Fruit fly (Drosophila melanogaster): ENCODE results near the gene HGTX.

Gene HGTX

dm6 chr3L:14607620-14608019 is 8.3 kb upstream of the HGTX start:
- TF ChIP-seq D1 (tag; optimal IDR thresholded peaks at IDR 0.05) (peak; percentile 47), Pif1B (GFP tag; optimal IDR thresholded peaks at IDR 0.05) (no peak)

DNA sequence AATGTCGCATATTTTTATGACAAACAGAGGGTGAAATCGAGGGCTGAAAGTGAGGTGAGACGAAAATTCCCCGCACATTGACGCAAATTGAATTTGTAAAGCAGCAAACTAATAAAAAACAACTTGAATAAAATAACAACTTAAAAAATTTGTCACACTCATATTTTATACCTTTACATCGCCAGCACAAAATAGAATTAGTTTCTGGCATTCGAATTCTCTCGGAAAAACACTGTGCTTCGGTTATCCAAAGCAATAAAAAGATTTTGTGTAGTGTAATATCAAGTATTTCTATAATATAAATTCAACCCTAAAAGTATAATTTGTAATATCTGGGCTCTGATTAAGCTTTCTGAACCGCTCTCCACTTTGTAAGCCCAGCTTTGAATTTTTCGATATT is 6.0 kb upstream of the HGTX start:
- TF ChIP-seq CG8159 (tag; optimal IDR thresholded peaks at IDR 0.05): no peak
- no peak for TF ChIP-seq CG32121 (GFP tag; IDR thresholded peaks at IDR 0.05)
- no peak for TF ChIP-seq EcR (GFP tag; optimal IDR thresholded peaks at IDR 0.05)
- no peak for TF ChIP-seq CG8301 (tag; optimal IDR thresholded peaks at IDR 0.05)
- TF ChIP-seq gl (tag; optimal IDR thresholded peaks at IDR 0.05): no peak
- TF ChIP-seq Pif1A (GFP tag; optimal IDR thresholded peaks at IDR 0.05): no peak
- no peak for TF ChIP-seq CG15710 (tag; optimal IDR thresholded peaks at IDR 0.05)
- TF ChIP-seq CG12605 (GFP tag; IDR thresholded peaks at IDR 0.05): no peak
- TF ChIP-seq fd96Ca (GFP tag; IDR thresholded peaks at IDR 0.05): no peak
- no peak for TF ChIP-seq CG34367 (tag; optimal IDR thresholded peaks at IDR 0.05)
- no peak for TF ChIP-seq CG4496 (GFP tag; IDR thresholded peaks at IDR 0.05)
- TF ChIP-seq Pif1B (GFP tag; optimal IDR thresholded peaks at IDR 0.05): no peak
- TF ChIP-seq CG10348 (GFP tag; IDR thresholded peaks at IDR 0.05): no peak
- TF ChIP-seq Ets98B (GFP tag; IDR thresholded peaks at IDR 0.05): no peak
- no peak for TF ChIP-seq CG9948 (tag; optimal IDR thresholded peaks at IDR 0.05)
- TF ChIP-seq CG17806 (tag; optimal IDR thresholded peaks at IDR 0.05): no peak

- TF ChIP-seq D1 (tag; optimal IDR thresholded peaks at IDR 0.05) (peak; percentile 27), CG13204 (GFP tag; optimal IDR thresholded peaks at IDR 0.05) (no peak)
Measured at dm6 chr3L:14603160-14603559, 3.8 kb upstream of the HGTX start.

dm6 chr3L:14600570-14600969 is 1.2 kb upstream of the HGTX start:
- TF ChIP-seq Pif1A (GFP tag; optimal IDR thresholded peaks at IDR 0.05) (no peak), CG9948 (tag; optimal IDR thresholded peaks at IDR 0.05) (no peak), CG32121 (GFP tag; IDR thresholded peaks at IDR 0.05) (no peak), CG17806 (tag; optimal IDR thresholded peaks at IDR 0.05) (no peak), Ets98B (GFP tag; IDR thresholded peaks at IDR 0.05) (no peak), EcR (GFP tag; optimal IDR thresholded peaks at IDR 0.05) (no peak), CG13204 (GFP tag; optimal IDR thresholded peaks at IDR 0.05) (no peak), CG10348 (GFP tag; IDR thresholded peaks at IDR 0.05) (no peak), CG8159 (tag; optimal IDR thresholded peaks at IDR 0.05) (no peak)

DNA sequence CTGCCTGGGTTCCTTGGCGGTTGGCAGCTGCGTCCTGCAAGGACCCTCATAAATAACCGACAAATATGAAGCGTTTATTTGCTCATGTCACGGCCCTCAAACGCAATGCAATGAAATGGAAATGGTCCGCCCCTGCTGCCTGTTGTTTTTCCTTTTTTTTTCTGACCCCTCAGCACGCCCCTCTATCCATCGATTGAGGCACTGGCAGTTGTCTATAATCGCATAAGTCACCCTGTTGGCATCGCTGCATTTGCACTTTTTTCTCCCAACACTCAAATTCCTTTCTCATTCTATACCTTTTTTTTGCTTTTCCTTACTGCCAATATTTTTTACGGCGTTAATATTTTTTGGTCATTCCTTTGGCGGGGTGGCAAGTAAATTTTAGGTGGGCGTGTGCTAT is 7.2 kb downstream of the HGTX start:
- TF ChIP-seq Ets98B (GFP tag; IDR thresholded peaks at IDR 0.05): no peak
- no peak for TF ChIP-seq CG32121 (GFP tag; IDR thresholded peaks at IDR 0.05)
- no peak for TF ChIP-seq fd96Ca (GFP tag; IDR thresholded peaks at IDR 0.05)

- TF ChIP-seq CG15710 (tag; optimal IDR thresholded peaks at IDR 0.05): no peak
- TF ChIP-seq CG8301 (tag; optimal IDR thresholded peaks at IDR 0.05): no peak
- TF ChIP-seq Ets98B (GFP tag; IDR thresholded peaks at IDR 0.05): no peak
- TF ChIP-seq EcR (GFP tag; optimal IDR thresholded peaks at IDR 0.05): no peak
- no peak for TF ChIP-seq CG12605 (GFP tag; IDR thresholded peaks at IDR 0.05)
- no peak for TF ChIP-seq rn (GFP tag; IDR thresholded peaks at IDR 0.05)
- no peak for TF ChIP-seq CG4496 (GFP tag; IDR thresholded peaks at IDR 0.05)
- TF ChIP-seq CG9948 (tag; optimal IDR thresholded peaks at IDR 0.05): no peak
- TF ChIP-seq Pif1B (GFP tag; optimal IDR thresholded peaks at IDR 0.05): no peak
- no peak for TF ChIP-seq CG10348 (GFP tag; IDR thresholded peaks at IDR 0.05)
- TF ChIP-seq Pif1A (GFP tag; optimal IDR thresholded peaks at IDR 0.05): no peak
- TF ChIP-seq gl (tag; optimal IDR thresholded peaks at IDR 0.05): no peak
- no peak for TF ChIP-seq D1 (tag; optimal IDR thresholded peaks at IDR 0.05)
- TF ChIP-seq CG8159 (tag; optimal IDR thresholded peaks at IDR 0.05): no peak
- TF ChIP-seq fd96Ca (GFP tag; IDR thresholded peaks at IDR 0.05): no peak
- TF ChIP-seq CG13204 (GFP tag; optimal IDR thresholded peaks at IDR 0.05): no peak
Measured at dm6 chr3L:14590964-14591363, 8.4 kb downstream of the HGTX start.

DNA sequence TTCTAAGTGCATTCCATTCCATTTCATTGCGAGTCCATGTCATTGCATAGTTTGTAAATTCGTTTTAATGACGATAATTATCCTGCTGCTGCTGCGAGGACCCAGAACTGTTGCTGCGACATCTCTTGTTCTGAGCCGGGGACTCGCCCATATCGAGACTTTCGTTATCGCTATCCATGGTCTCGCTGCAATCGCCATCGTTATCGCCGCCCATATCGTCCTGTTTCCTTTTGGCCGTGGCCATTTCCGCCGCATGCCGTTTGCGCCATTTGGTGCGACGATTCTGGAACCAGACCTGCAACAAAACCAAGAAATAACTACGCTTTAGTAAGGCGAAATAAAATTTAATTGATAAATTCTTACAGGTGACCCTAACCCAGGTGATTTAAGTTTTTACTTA is 15.5 kb downstream of the HGTX start:
- TF ChIP-seq CG10348 (GFP tag; IDR thresholded peaks at IDR 0.05) (no peak), EcR (GFP tag; optimal IDR thresholded peaks at IDR 0.05) (no peak), CG14655 (GFP tag; optimal IDR thresholded peaks at IDR 0.05) (no peak), rn (GFP tag; IDR thresholded peaks at IDR 0.05) (no peak), CG13204 (GFP tag; optimal IDR thresholded peaks at IDR 0.05) (no peak), CG8301 (tag; optimal IDR thresholded peaks at IDR 0.05) (no peak), CG17806 (tag; optimal IDR thresholded peaks at IDR 0.05) (no peak), CG32121 (GFP tag; IDR thresholded peaks at IDR 0.05) (no peak), Ets98B (GFP tag; IDR thresholded peaks at IDR 0.05) (no peak), gl (tag; optimal IDR thresholded peaks at IDR 0.05) (no peak), CG4496 (GFP tag; IDR thresholded peaks at IDR 0.05) (no peak), D1 (tag; optimal IDR thresholded peaks at IDR 0.05) (no peak), CG8159 (tag; optimal IDR thresholded peaks at IDR 0.05) (no peak)

DNA sequence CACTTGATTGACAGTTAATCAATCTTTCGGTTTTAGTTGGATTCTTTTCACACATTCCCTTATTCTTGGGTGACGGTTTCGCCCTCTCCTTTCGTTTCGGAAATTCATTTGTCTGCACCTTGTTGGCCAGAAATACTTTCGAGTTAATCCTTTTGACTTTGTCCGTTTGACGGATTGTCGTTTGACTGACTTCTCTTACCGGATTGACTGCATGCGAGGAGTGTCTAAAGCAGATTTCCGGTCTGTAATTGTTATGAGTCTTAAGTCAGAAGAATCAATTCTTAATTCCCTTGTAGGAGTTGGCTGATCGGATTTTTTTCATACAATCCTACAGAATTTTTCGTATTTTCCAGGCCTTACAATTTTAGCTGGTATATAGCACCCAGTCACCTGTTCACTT is 16.6 kb downstream of the HGTX start:
- no peak for TF ChIP-seq CG8159 (tag; optimal IDR thresholded peaks at IDR 0.05)
- TF ChIP-seq Ets98B (GFP tag; IDR thresholded peaks at IDR 0.05): no peak
- TF ChIP-seq CG17806 (tag; optimal IDR thresholded peaks at IDR 0.05): no peak
- TF ChIP-seq fd96Ca (GFP tag; IDR thresholded peaks at IDR 0.05): no peak
